Fruit fly (Drosophila melanogaster) whole organism: ENCODE data around the gene lin-52.

Experiments
- CG8478 ChIP-seq: fragments of >200 bp; optimal IDR thresholded peaks from 2 replicates; lab custom pipeline; 2018; ENCODE audit warnings: inconsistent platforms
- EcR ChIP-seq, 2 experiments: fragments of >200 bp; optimal IDR thresholded peaks; 2 replicates each; lab custom pipeline; 2017; ENCODE audit warnings: missing biosample characterization in 2 of 2, missing genetic modification characterization in 2 of 2, missing genetic modification reagents in 2 of 2
- pan ChIP-seq: fragments of >200 bp; optimal IDR thresholded peaks from 2 replicates; lab custom pipeline; 2017
- psq ChIP-seq: fragments of >200 bp; optimal IDR thresholded peaks from 2 replicates; lab custom pipeline; 2017
- usp ChIP-seq: fragments of >200 bp; optimal IDR thresholded peaks from 2 replicates; lab custom pipeline; 2017; ENCODE audit warnings: missing biosample characterization, missing genetic modification characterization, mixed read lengths

dm6 chrX:5744992-5745732 lies 9.6 kb downstream of the lin-52 start:
- TF ChIP-seq CG8478 (lab: Kevin White, UChicago), result no peak
- TF ChIP-seq EcR (GFP tag; optimal IDR thresholded peaks at IDR 0.05; lab: Kevin White, UChicago), result no peak
- no peak for TF ChIP-seq usp (GFP tag; lab: Kevin White, UChicago)
- no peak for TF ChIP-seq psq (lab: Kevin White, UChicago)
- TF ChIP-seq pan, result no peak
